Worm (Caenorhabditis elegans) whole organism, early embryonic: Measurements from ENCODE around the gene try-8.

Source experiments
- B0310.2 ChIP-seq: sonication (generic microtip); optimal IDR thresholded peaks from 2 replicates; lab custom pipeline; 2016; ENCODE audit warnings: mild to moderate bottlenecking, missing genetic modification characterization, missing compliant biosample characterization
- F13C5.2 ChIP-seq: sonication (generic microtip); optimal IDR thresholded peaks from 2 replicates; lab custom pipeline; 2017; ENCODE audit warnings: mild to moderate bottlenecking, missing genetic modification characterization, inconsistent platforms, missing compliant biosample characterization
- aly-1 ChIP-seq: sonication (generic microtip); optimal IDR thresholded peaks from 2 replicates; lab custom pipeline; 2016; ENCODE audit warnings: missing genetic modification characterization, missing compliant biosample characterization
- ama-1 ChIP-seq: fragments of 150-350 bp; optimal IDR thresholded peaks from 2 replicates; lab custom pipeline; 2014
- ceh-13 ChIP-seq: fragments of 200-800 bp; sonication (Bioruptor generic); optimal IDR thresholded peaks from 2 replicates; lab custom pipeline; 2018; ENCODE audit warnings: mild to moderate bottlenecking, missing genetic modification characterization, missing compliant biosample characterization
- ceh-36 ChIP-seq: sonication (generic microtip); optimal IDR thresholded peaks from 2 replicates; lab custom pipeline; 2016; ENCODE audit warnings: missing genetic modification characterization, inconsistent platforms, missing compliant biosample characterization
- ets-7 ChIP-seq: sonication (generic microtip); optimal IDR thresholded peaks from 2 replicates; lab custom pipeline; 2016; ENCODE audit warnings: missing genotype, missing genetic modification characterization, missing compliant biosample characterization
- flt-1 ChIP-seq: fragments of 200-800 bp; sonication (Bioruptor generic); IDR thresholded peaks from 2 replicates; pipeline ENCODE4 v1.3.6; 2022; ENCODE audit warnings: missing genetic modification characterization, missing compliant biosample characterization
- hmbx-1 ChIP-seq: sonication (generic microtip); optimal IDR thresholded peaks from 2 replicates; lab custom pipeline; 2016; ENCODE audit warnings: mild to moderate bottlenecking, missing genetic modification characterization, missing compliant biosample characterization
- hmg-4 ChIP-seq: fragments of 200-800 bp; sonication (Bioruptor generic); optimal IDR thresholded peaks from 2 replicates; lab custom pipeline; 2018; ENCODE audit warnings: mild to moderate bottlenecking, missing genetic modification characterization, missing compliant biosample characterization
- hnd-1 ChIP-seq: sonication (generic microtip); optimal IDR thresholded peaks from 2 replicates; lab custom pipeline; 2016; ENCODE audit warnings: missing genetic modification characterization, missing compliant biosample characterization
- pes-1 ChIP-seq: fragments of 200-800 bp; sonication (Bioruptor generic); IDR thresholded peaks from 2 replicates; pipeline ENCODE4 v1.3.6; 2022; ENCODE audit warnings: missing genetic modification reagents, missing genetic modification characterization, missing compliant biosample characterization
- scrt-1 ChIP-seq: fragments of 200-800 bp; sonication (Bioruptor generic); IDR thresholded peaks from 2 replicates; pipeline ENCODE4 v1.3.6; 2022; ENCODE audit warnings: missing genetic modification characterization, missing compliant biosample characterization
- sea-1 ChIP-seq: fragments of 200-800 bp; sonication (Bioruptor generic); conservative IDR thresholded peaks from 2 replicates; pipeline ENCODE4 v1.3.6; 2022; ENCODE audit warnings: missing genetic modification characterization, missing compliant biosample characterization
- tbx-11 ChIP-seq: fragments of 200-800 bp; sonication (Bioruptor generic); IDR thresholded peaks from 2 replicates; pipeline ENCODE4 v1.3.6; 2022; ENCODE audit warnings: missing genetic modification characterization, missing compliant biosample characterization
- tbx-37 ChIP-seq: fragments of 200-800 bp; sonication (Bioruptor generic); conservative IDR thresholded peaks from 2 replicates; pipeline ENCODE4 v1.3.6; 2022; ENCODE audit warnings: missing genetic modification reagents, missing genetic modification characterization, missing compliant biosample characterization
- tra-4 ChIP-seq: sonication (generic microtip); optimal IDR thresholded peaks from 2 replicates; lab custom pipeline; 2017; ENCODE audit warnings: missing genetic modification characterization, missing compliant biosample characterization

try-8 gene

DNA sequence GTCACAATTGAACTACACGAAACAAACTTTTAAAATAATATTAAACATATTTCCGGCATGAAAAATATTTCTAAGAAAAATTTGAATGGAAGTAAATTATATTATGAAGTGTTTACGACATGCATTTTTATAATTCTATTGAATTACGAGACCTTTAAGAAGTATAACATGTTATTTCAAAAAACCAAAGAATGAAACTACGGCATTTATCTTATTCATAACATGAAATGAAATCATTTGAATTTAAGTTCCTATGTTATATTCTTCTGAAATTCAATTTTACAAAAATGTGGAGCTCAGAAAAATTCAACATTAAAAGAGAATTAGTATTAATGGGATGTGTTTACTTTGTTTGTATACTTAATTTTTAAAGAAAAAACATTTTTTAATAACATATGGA, 23.1 kb downstream of the try-8 start, which contains the start of gene srw-71:
Gene srw-71 (minus strand): TSS at position 101 of the 400 bp plus-strand sequence.
- TF ChIP-seq aly-1 (tag; lab: Kevin White, UChicago) (no peak), F13C5.2 (tag; lab: Kevin White, UChicago) (no peak), scrt-1 (GFP tag; lab: Robert Waterston, UW) (no peak), flt-1 (GFP tag; lab: Robert Waterston, UW) (no peak), tbx-37 (GFP tag; lab: Robert Waterston, UW) (no peak), hmbx-1 (tag; lab: Kevin White, UChicago) (no peak), ets-7 (tag; lab: Kevin White, UChicago) (no peak), pes-1 (no peak), hnd-1 (tag; lab: Kevin White, UChicago) (no peak), ceh-36 (tag; lab: Kevin White, UChicago) (no peak), hmg-4 (GFP tag; lab: Kevin White, UChicago) (no peak)

DNA sequence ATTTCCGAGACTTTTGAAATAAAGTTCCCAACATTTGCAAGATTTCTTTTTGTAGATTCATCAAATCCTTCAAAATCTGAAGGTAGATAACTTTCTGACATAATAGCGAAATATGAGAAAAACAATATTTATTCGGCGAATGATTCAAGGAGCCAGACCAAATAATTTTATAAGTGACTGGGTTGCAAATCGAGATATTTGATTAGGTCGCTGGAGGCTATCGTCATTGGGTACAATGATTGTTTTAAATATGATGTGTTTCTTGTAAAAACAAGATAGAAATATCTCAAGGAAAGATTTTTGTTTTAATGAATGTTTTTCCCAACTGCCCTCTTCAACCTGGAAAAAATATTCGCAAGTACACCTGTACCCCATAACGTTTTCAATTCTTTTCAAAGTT, 25.3 kb downstream of the try-8 start, which contains the start of gene srw-69:
Gene srw-69 (minus strand): TSS at position 101 of the 400 bp plus-strand sequence.
- no peak for TF ChIP-seq tbx-37 (GFP tag; lab: Robert Waterston, UW)
- TF ChIP-seq B0310.2 (tag; lab: Kevin White, UChicago), result no peak
- TF ChIP-seq flt-1 (GFP tag; lab: Robert Waterston, UW), result no peak
- no peak for TF ChIP-seq hmbx-1 (tag; lab: Kevin White, UChicago)
- TF ChIP-seq ets-7 (tag; lab: Kevin White, UChicago), result no peak
- no peak for TF ChIP-seq hmg-4 (GFP tag; lab: Kevin White, UChicago)
- TF ChIP-seq aly-1 (tag; lab: Kevin White, UChicago), result no peak
- TF ChIP-seq ama-1 (lab: Kevin White, UChicago), result no peak
- no peak for TF ChIP-seq tbx-11
- TF ChIP-seq ceh-36 (tag; lab: Kevin White, UChicago), result no peak
- no peak for TF ChIP-seq ceh-13 (GFP tag; lab: Kevin White, UChicago)
- no peak for TF ChIP-seq scrt-1 (GFP tag; lab: Robert Waterston, UW)
- no peak for TF ChIP-seq tra-4
- no peak for TF ChIP-seq pes-1
- TF ChIP-seq F13C5.2 (tag; lab: Kevin White, UChicago), result no peak
- TF ChIP-seq hnd-1 (tag; lab: Kevin White, UChicago), result no peak
- no peak for TF ChIP-seq sea-1

DNA sequence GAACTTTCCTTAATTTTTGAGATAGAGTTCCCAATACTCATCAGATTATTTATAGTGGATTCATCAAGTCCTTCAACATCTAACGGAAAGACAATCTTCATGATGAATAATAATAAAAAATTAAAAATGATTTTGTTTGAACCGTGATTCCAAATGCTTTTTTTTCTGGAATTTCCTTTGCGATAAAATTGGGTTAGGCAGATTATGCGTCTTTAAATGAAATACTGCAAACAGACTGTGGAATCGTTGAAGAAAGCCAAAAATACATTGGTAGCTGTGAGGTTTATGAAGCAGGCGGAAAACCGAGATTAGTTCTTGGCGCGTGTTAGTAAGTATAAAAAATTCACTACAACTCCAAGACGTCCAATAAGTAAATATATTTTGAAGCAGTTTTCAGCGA, 27.5 kb downstream of the try-8 start, which contains the start of gene srw-68:
Gene srw-68 (minus strand): TSS at position 101 of the 400 bp plus-strand sequence.
- no peak for TF ChIP-seq scrt-1 (GFP tag; lab: Robert Waterston, UW)
- no peak for TF ChIP-seq tbx-11
- no peak for TF ChIP-seq hmbx-1 (tag; lab: Kevin White, UChicago)
- no peak for TF ChIP-seq ets-7 (tag; lab: Kevin White, UChicago)
- TF ChIP-seq tra-4, result no peak

- TF ChIP-seq tbx-37 (GFP tag; lab: Robert Waterston, UW) (no peak), pes-1 (no peak), B0310.2 (tag; lab: Kevin White, UChicago) (no peak), tra-4 (no peak), ets-7 (tag; lab: Kevin White, UChicago) (no peak), hmbx-1 (tag; lab: Kevin White, UChicago) (no peak), scrt-1 (GFP tag; lab: Robert Waterston, UW) (no peak), ceh-13 (GFP tag; lab: Kevin White, UChicago) (no peak), flt-1 (GFP tag; lab: Robert Waterston, UW) (no peak), sea-1 (no peak), F13C5.2 (tag; lab: Kevin White, UChicago) (no peak), hmg-4 (GFP tag; lab: Kevin White, UChicago) (no peak), ceh-36 (tag; lab: Kevin White, UChicago) (no peak), aly-1 (tag; lab: Kevin White, UChicago) (no peak), tbx-11 (no peak), hnd-1 (tag; lab: Kevin White, UChicago) (no peak), ama-1 (lab: Kevin White, UChicago) (no peak)
These were observed 29.8 kb downstream of the try-8 start, which contains the start of gene F18E3.10 for ce11 chrV:7424336-7424735. Gene F18E3.10 (minus strand): TSS chrV:7424436.

- TF ChIP-seq tbx-37 (GFP tag; lab: Robert Waterston, UW) (no peak), hnd-1 (tag; lab: Kevin White, UChicago) (no peak), hmg-4 (GFP tag; lab: Kevin White, UChicago) (no peak), scrt-1 (GFP tag; lab: Robert Waterston, UW) (no peak), pes-1 (no peak), ama-1 (lab: Kevin White, UChicago) (no peak), tbx-11 (no peak), flt-1 (GFP tag; lab: Robert Waterston, UW) (no peak), F13C5.2 (tag; lab: Kevin White, UChicago) (no peak)
These were observed 34.0 kb downstream of the try-8 start, which contains the start of gene srxa-4 for ce11 chrV:7420162-7420561. Gene srxa-4 (plus strand): TSS chrV:7420462.

DNA sequence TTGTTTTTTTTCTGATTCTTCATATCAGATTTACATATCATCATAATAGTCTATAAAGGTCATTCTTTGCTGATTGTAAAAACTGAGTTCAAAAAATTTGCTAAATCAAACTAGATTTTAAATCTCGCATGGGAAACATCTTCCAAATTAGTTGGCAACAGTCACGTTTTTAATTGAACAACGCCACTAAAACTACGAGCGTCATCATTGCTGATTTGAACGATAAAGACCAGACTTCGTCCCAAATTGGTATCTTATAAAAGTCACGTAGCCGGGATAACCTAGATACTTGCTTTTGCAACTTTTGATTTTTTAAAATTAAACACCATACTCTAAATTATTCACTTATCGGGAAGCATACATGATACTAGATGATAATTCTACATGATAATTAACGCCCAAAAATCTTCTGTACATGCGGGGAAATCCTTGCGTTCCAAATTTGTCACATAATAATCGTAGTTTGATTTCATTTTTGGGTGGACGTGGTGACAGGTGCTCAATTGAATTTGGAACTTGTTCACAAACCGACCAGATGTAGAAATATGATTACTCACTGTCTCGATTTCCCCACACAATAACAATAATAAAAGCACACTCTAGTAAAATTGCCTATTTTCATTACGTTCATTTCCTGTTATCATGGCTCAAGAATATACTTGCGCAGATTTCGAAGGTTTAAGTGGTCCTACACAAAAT, 37.0 kb downstream of the try-8 start, which contains the start of gene srw-67:
Gene srw-67 (plus strand): TSS at position 643 of the 699 bp plus-strand sequence.
- TF ChIP-seq F13C5.2 (tag; lab: Kevin White, UChicago), result no peak
- no peak for TF ChIP-seq tra-4
- no peak for TF ChIP-seq tbx-11
- TF ChIP-seq hmbx-1 (tag; lab: Kevin White, UChicago), result no peak
- TF ChIP-seq pes-1, result no peak
- no peak for TF ChIP-seq B0310.2 (tag; lab: Kevin White, UChicago)
- TF ChIP-seq ama-1 (lab: Kevin White, UChicago), result no peak
- no peak for TF ChIP-seq tbx-37 (GFP tag; lab: Robert Waterston, UW)
- no peak for TF ChIP-seq hmg-4 (GFP tag; lab: Kevin White, UChicago)
- no peak for TF ChIP-seq scrt-1 (GFP tag; lab: Robert Waterston, UW)
- TF ChIP-seq ets-7 (tag; lab: Kevin White, UChicago), result no peak
- no peak for TF ChIP-seq sea-1
- no peak for TF ChIP-seq ceh-36 (tag; lab: Kevin White, UChicago)
- no peak for TF ChIP-seq hnd-1 (tag; lab: Kevin White, UChicago)
- TF ChIP-seq flt-1 (GFP tag; lab: Robert Waterston, UW), result no peak
- no peak for TF ChIP-seq ceh-13 (GFP tag; lab: Kevin White, UChicago)
- TF ChIP-seq aly-1 (tag; lab: Kevin White, UChicago), result no peak
